Worm (Caenorhabditis elegans) whole organism, early embryonic: ENCODE measurements around the gene K11H3.8.
A peak's percentile ranks its signal among the peaks of the same experiment; 100 is the strongest.

Experiments used
- B0310.2 ChIP-seq: sonication (generic microtip); optimal IDR thresholded peaks from 2 replicates; lab custom pipeline; 2016; ENCODE audit warnings: mild to moderate bottlenecking, missing genetic modification characterization, missing compliant biosample characterization
- F13C5.2 ChIP-seq: sonication (generic microtip); optimal IDR thresholded peaks from 2 replicates; lab custom pipeline; 2017; ENCODE audit warnings: mild to moderate bottlenecking, missing genetic modification characterization, inconsistent platforms, missing compliant biosample characterization
- aly-1 ChIP-seq: sonication (generic microtip); optimal IDR thresholded peaks from 2 replicates; lab custom pipeline; 2016; ENCODE audit warnings: missing genetic modification characterization, missing compliant biosample characterization
- ama-1 ChIP-seq: fragments of 150-350 bp; optimal IDR thresholded peaks from 2 replicates; lab custom pipeline; 2014
- ceh-13 ChIP-seq: fragments of 200-800 bp; sonication (Bioruptor generic); optimal IDR thresholded peaks from 2 replicates; lab custom pipeline; 2018; ENCODE audit warnings: mild to moderate bottlenecking, missing genetic modification characterization, missing compliant biosample characterization
- ceh-36 ChIP-seq: sonication (generic microtip); optimal IDR thresholded peaks from 2 replicates; lab custom pipeline; 2016; ENCODE audit warnings: missing genetic modification characterization, inconsistent platforms, missing compliant biosample characterization
- ets-7 ChIP-seq: sonication (generic microtip); optimal IDR thresholded peaks from 2 replicates; lab custom pipeline; 2016; ENCODE audit warnings: missing genotype, missing genetic modification characterization, missing compliant biosample characterization
- flt-1 ChIP-seq: fragments of 200-800 bp; sonication (Bioruptor generic); IDR thresholded peaks from 2 replicates; pipeline ENCODE4 v1.3.6; 2022; ENCODE audit warnings: missing genetic modification characterization, missing compliant biosample characterization
- hmbx-1 ChIP-seq: sonication (generic microtip); optimal IDR thresholded peaks from 2 replicates; lab custom pipeline; 2016; ENCODE audit warnings: mild to moderate bottlenecking, missing genetic modification characterization, missing compliant biosample characterization
- hmg-4 ChIP-seq: fragments of 200-800 bp; sonication (Bioruptor generic); optimal IDR thresholded peaks from 2 replicates; lab custom pipeline; 2018; ENCODE audit warnings: mild to moderate bottlenecking, missing genetic modification characterization, missing compliant biosample characterization
- hnd-1 ChIP-seq: sonication (generic microtip); optimal IDR thresholded peaks from 2 replicates; lab custom pipeline; 2016; ENCODE audit warnings: missing genetic modification characterization, missing compliant biosample characterization
- pes-1 ChIP-seq: fragments of 200-800 bp; sonication (Bioruptor generic); IDR thresholded peaks from 2 replicates; pipeline ENCODE4 v1.3.6; 2022; ENCODE audit warnings: missing genetic modification reagents, missing genetic modification characterization, missing compliant biosample characterization
- scrt-1 ChIP-seq: fragments of 200-800 bp; sonication (Bioruptor generic); IDR thresholded peaks from 2 replicates; pipeline ENCODE4 v1.3.6; 2022; ENCODE audit warnings: missing genetic modification characterization, missing compliant biosample characterization
- sea-1 ChIP-seq: fragments of 200-800 bp; sonication (Bioruptor generic); conservative IDR thresholded peaks from 2 replicates; pipeline ENCODE4 v1.3.6; 2022; ENCODE audit warnings: missing genetic modification characterization, missing compliant biosample characterization
- tbx-11 ChIP-seq: fragments of 200-800 bp; sonication (Bioruptor generic); IDR thresholded peaks from 2 replicates; pipeline ENCODE4 v1.3.6; 2022; ENCODE audit warnings: missing genetic modification characterization, missing compliant biosample characterization
- tbx-37 ChIP-seq: fragments of 200-800 bp; sonication (Bioruptor generic); conservative IDR thresholded peaks from 2 replicates; pipeline ENCODE4 v1.3.6; 2022; ENCODE audit warnings: missing genetic modification reagents, missing genetic modification characterization, missing compliant biosample characterization
- tra-4 ChIP-seq: sonication (generic microtip); optimal IDR thresholded peaks from 2 replicates; lab custom pipeline; 2017; ENCODE audit warnings: missing genetic modification characterization, missing compliant biosample characterization

K11H3.8 gene

ce11 chrIII:9817894-9818293 lies 17.1 kb upstream of the K11H3.8 start:
- no peak for TF ChIP-seq sea-1
- TF ChIP-seq hmg-4: no peak
- TF ChIP-seq hmbx-1 (tag; lab: Kevin White, UChicago): no peak
- no peak for TF ChIP-seq hnd-1 (tag; lab: Kevin White, UChicago)

ce11 chrIII:9818763-9819162 lies 16.2 kb upstream of the K11H3.8 start, which contains the start of gene panl-3:
Gene panl-3, plus strand, starts transcription at chrIII:9819056.
- no peak for TF ChIP-seq sea-1
- no peak for TF ChIP-seq pes-1 (GFP tag; lab: Robert Waterston, UW)
- no peak for TF ChIP-seq B0310.2 (tag; lab: Kevin White, UChicago)
- no peak for TF ChIP-seq F13C5.2 (tag; lab: Kevin White, UChicago)
- no peak for TF ChIP-seq ceh-36
- TF ChIP-seq tbx-37 (GFP tag; lab: Robert Waterston, UW): no peak
- no peak for TF ChIP-seq hnd-1 (tag; lab: Kevin White, UChicago)
- no peak for TF ChIP-seq tra-4 (tag; lab: Kevin White, UChicago)
- no peak for TF ChIP-seq ets-7 (tag; lab: Kevin White, UChicago)
- TF ChIP-seq scrt-1 (GFP tag; lab: Robert Waterston, UW): peak; percentile 65; the same call in 1 of the 2 replicates
- TF ChIP-seq aly-1: peak; percentile 57
- no peak for TF ChIP-seq ceh-13 (GFP tag; lab: Kevin White, UChicago)
- no peak for TF ChIP-seq flt-1
- peak; percentile 45 for TF ChIP-seq hmg-4
- TF ChIP-seq hmbx-1 (tag; lab: Kevin White, UChicago): no peak
- no peak for TF ChIP-seq ama-1 (lab: Kevin White, UChicago)

DNA sequence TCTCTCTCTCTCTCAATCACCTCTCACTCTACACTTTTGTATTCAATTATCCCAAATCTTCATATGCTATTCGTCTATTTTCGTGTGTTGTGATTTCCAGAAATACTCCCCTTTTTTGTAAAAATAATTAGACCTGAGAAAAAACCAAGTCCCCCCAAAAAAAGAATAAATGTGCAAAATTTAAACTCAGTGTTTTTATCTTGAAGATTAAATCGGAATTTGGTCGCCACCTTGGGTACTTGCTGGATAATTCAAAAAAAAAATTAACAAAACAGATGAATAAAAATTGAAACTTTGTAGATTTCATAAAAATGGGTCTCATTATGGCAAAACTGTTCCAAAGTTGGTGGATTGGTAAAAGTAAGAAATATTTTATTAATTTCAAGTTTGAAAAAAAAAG lies 12.0 kb upstream of the K11H3.8 start, which contains the start of gene arl-5:
Gene arl-5, plus strand, starts transcription at position 301 of the 400 bp plus-strand sequence.
- TF ChIP-seq ets-7 (tag; lab: Kevin White, UChicago) (no peak), tbx-11 (no peak), pes-1 (GFP tag; lab: Robert Waterston, UW) (no peak), hnd-1 (tag; lab: Kevin White, UChicago) (no peak), F13C5.2 (tag; lab: Kevin White, UChicago) (no peak), ceh-13 (GFP tag; lab: Kevin White, UChicago) (no peak), scrt-1 (GFP tag; lab: Robert Waterston, UW) (no peak), ama-1 (lab: Kevin White, UChicago) (no peak), hmbx-1 (tag; lab: Kevin White, UChicago) (no peak), tbx-37 (GFP tag; lab: Robert Waterston, UW) (no peak), B0310.2 (tag; lab: Kevin White, UChicago) (no peak), flt-1 (no peak)

- TF ChIP-seq F13C5.2 (tag; lab: Kevin White, UChicago): no peak
- no peak for TF ChIP-seq flt-1
- no peak for TF ChIP-seq tbx-37 (GFP tag; lab: Robert Waterston, UW)
- TF ChIP-seq hnd-1 (tag; lab: Kevin White, UChicago): no peak
- TF ChIP-seq B0310.2 (tag; lab: Kevin White, UChicago): no peak
- no peak for TF ChIP-seq aly-1
- TF ChIP-seq ama-1 (lab: Kevin White, UChicago): no peak
Observed at ce11 chrIII:9823748-9824147, 11.2 kb upstream of the K11H3.8 start.

DNA sequence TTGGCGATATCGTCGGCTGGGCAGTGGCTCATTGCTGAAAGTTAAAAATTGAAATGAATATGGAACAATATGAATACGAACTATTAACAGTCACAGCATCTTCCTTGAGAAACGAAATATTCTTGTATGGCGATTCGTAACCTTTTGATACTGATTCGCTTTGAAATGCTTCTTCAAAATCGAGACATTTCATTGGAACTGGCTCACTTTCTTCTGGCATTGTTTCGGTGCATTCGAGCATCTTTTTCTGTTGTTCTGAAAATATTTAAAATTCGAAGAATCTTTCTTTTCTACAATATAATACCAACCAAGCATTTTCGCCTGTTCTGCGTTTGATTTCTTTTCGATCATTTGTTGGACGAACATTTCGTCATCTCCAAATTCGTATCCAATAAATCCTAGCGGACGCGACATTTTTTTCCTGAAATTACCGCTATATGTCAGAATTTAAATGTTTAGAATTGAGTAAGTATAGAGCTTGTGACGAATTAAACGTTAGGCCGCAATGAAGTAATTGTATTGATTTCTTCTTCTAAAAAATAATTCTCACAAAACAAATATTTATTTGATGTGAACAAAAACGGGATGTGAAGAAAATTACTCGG lies 10.6 kb upstream of the K11H3.8 start, which contains the start of gene lin-52:
Gene lin-52, minus strand, starts transcription at position 421 of the 605 bp plus-strand sequence.
- TF ChIP-seq sea-1 (no peak), ama-1 (lab: Kevin White, UChicago) (peak; percentile 64), aly-1 (no peak), ceh-13 (GFP tag; lab: Kevin White, UChicago) (no peak)

DNA sequence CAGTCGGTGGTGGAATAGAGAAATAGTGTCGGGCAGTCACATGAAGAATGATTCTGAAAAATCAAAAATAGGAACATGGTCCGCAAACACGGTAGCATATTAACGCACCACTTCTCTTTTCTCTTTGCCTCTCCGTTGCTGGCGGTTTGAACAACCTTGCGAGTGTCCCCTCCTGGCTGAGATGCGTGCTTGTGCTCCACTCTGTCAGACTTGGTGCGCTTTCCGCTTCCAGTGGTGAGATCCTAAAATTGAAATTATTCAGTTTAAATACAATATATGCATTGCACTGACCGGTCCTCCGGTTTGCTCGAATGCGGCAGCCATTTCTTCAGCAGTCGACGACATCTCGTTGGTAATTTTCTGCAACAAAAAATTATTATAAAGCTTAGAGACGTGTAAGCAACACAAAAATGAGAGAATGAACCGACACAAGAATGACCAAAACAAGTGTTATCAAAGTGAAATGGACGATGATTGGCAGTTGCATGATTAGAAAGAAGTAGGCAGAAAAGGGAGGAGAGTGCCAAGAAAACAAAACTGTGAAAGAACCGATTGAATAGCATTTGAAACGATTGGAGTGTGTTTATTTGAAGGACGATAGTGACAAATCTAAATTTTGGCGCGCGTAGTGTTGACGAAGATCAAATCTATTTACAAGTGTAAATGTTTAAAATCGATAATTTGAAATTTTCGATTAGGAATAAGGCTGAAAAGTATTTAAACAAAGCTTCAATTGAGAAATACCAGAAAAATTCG lies 9.7 kb upstream of the K11H3.8 start, which contains the start of gene ZK632.9:
Gene ZK632.9, minus strand, starts transcription at position 360 of the 756 bp plus-strand sequence.
- no peak for TF ChIP-seq hmg-4
- TF ChIP-seq ets-7 (tag; lab: Kevin White, UChicago): no peak
- TF ChIP-seq tra-4 (tag; lab: Kevin White, UChicago): no peak
- no peak for TF ChIP-seq pes-1 (GFP tag; lab: Robert Waterston, UW)
- no peak for TF ChIP-seq ama-1 (lab: Kevin White, UChicago)
- TF ChIP-seq flt-1: no peak
- TF ChIP-seq tbx-11: no peak
- no peak for TF ChIP-seq scrt-1 (GFP tag; lab: Robert Waterston, UW)
- TF ChIP-seq ceh-36: no peak
- TF ChIP-seq ceh-13 (GFP tag; lab: Kevin White, UChicago): no peak
- TF ChIP-seq tbx-37 (GFP tag; lab: Robert Waterston, UW): no peak
- no peak for TF ChIP-seq F13C5.2 (tag; lab: Kevin White, UChicago)
- no peak for TF ChIP-seq B0310.2 (tag; lab: Kevin White, UChicago)
- TF ChIP-seq sea-1: no peak
- no peak for TF ChIP-seq hnd-1 (tag; lab: Kevin White, UChicago)
- TF ChIP-seq hmbx-1 (tag; lab: Kevin White, UChicago): no peak
- no peak for TF ChIP-seq aly-1

ce11 chrIII:9826005-9826404 lies 9.0 kb upstream of the K11H3.8 start:
- TF ChIP-seq F13C5.2 (tag; lab: Kevin White, UChicago) (no peak), sea-1 (no peak), tbx-11 (no peak), hnd-1 (tag; lab: Kevin White, UChicago) (no peak), ceh-36 (no peak), tbx-37 (GFP tag; lab: Robert Waterston, UW) (no peak), B0310.2 (tag; lab: Kevin White, UChicago) (no peak), tra-4 (tag; lab: Kevin White, UChicago) (no peak), ets-7 (tag; lab: Kevin White, UChicago) (no peak), ama-1 (lab: Kevin White, UChicago) (no peak), hmg-4 (no peak), pes-1 (GFP tag; lab: Robert Waterston, UW) (no peak), ceh-13 (GFP tag; lab: Kevin White, UChicago) (no peak), flt-1 (no peak), aly-1 (no peak), hmbx-1 (tag; lab: Kevin White, UChicago) (no peak), scrt-1 (GFP tag; lab: Robert Waterston, UW) (no peak)
